Worm (Caenorhabditis elegans) whole organism, L3 larva: ENCODE measurements around the gene R193.6.

ENCODE experiments used
- ZK546.5 ChIP-seq: sonication (generic microtip); optimal IDR thresholded peaks from 2 replicates; lab custom pipeline; 2017; ENCODE audit warnings: missing biosample characterization, missing genetic modification characterization
- aly-2 ChIP-seq: fragments of 150-350 bp; optimal IDR thresholded peaks from 2 replicates; lab custom pipeline; 2014; ENCODE audit warnings: missing biosample characterization, missing genetic modification characterization
- ama-1 ChIP-seq: fragments of 150-350 bp; optimal IDR thresholded peaks from 2 replicates; lab custom pipeline; 2018
- ceh-16 ChIP-seq: sonication (generic microtip); optimal IDR thresholded peaks from 2 replicates; lab custom pipeline; 2017; ENCODE audit warnings: missing biosample characterization, missing genetic modification characterization
- ceh-28 ChIP-seq: fragments of 150-350 bp; optimal IDR thresholded peaks from 2 replicates; lab custom pipeline; 2014; ENCODE audit warnings: missing biosample characterization, missing genetic modification reagents, missing genetic modification characterization
- ceh-82 ChIP-seq: fragments of 150-350 bp; optimal IDR thresholded peaks from 2 replicates; lab custom pipeline; 2014; ENCODE audit warnings: missing biosample characterization, missing genetic modification characterization
- daf-12 ChIP-seq: fragments of 150-350 bp; optimal IDR thresholded peaks from 2 replicates; lab custom pipeline; 2014; ENCODE audit warnings: missing biosample characterization, missing genetic modification reagents, missing genetic modification characterization
- egl-5 ChIP-seq: fragments of 150-350 bp; optimal IDR thresholded peaks from 2 replicates; lab custom pipeline; 2017; ENCODE audit warnings: missing biosample characterization, missing genetic modification reagents, missing genetic modification characterization, inconsistent platforms
- elt-1 ChIP-seq: fragments of 150-350 bp; optimal IDR thresholded peaks from 2 replicates; lab custom pipeline; 2014; ENCODE audit warnings: missing biosample characterization, missing genetic modification characterization
- elt-2 ChIP-seq: sonication (generic microtip); optimal IDR thresholded peaks from 2 replicates; lab custom pipeline; 2016; ENCODE audit warnings: missing genetic modification reagents, mild to moderate bottlenecking, missing genetic modification characterization, missing compliant biosample characterization
- elt-3 ChIP-seq, 3 experiments: fragments of 150-350 bp in 1 of 3; sonication (generic microtip) in 2 of 3; optimal IDR thresholded peaks; 2 replicates in 2 of 3; 4 replicates in 1 of 3; lab custom pipeline; 2014 to 2017; ENCODE audit warnings: missing biosample characterization in 3 of 3, missing genetic modification characterization in 3 of 3
- eor-1 ChIP-seq, 2 experiments: fragments of 150-350 bp; optimal IDR thresholded peaks; 2 replicates each; lab custom pipeline; 2014 to 2018; ENCODE audit warnings: missing biosample characterization in 2 of 2, missing genetic modification characterization in 2 of 2
- hmg-11 ChIP-seq: sonication (generic microtip); optimal IDR thresholded peaks from 2 replicates; lab custom pipeline; 2016; ENCODE audit warnings: missing genetic modification characterization, missing compliant biosample characterization
- lin-15B ChIP-seq: fragments of 150-350 bp; optimal IDR thresholded peaks from 2 replicates; lab custom pipeline; 2014; ENCODE audit warnings: missing biosample characterization, missing genetic modification characterization
- lin-39 ChIP-seq: fragments of 150-350 bp; optimal IDR thresholded peaks from 2 replicates; lab custom pipeline; 2018; ENCODE audit warnings: missing biosample characterization, missing genetic modification reagents, missing genetic modification characterization
- lsy-12 ChIP-seq: sonication (generic microtip); optimal IDR thresholded peaks from 2 replicates; lab custom pipeline; 2016; ENCODE audit warnings: mild to moderate bottlenecking, missing genetic modification characterization, missing compliant biosample characterization
- mdl-1 ChIP-seq: fragments of 150-350 bp; optimal IDR thresholded peaks from 2 replicates; lab custom pipeline; 2014; ENCODE audit warnings: missing biosample characterization, missing genetic modification characterization
- nfya-1 ChIP-seq: sonication (generic microtip); optimal IDR thresholded peaks from 2 replicates; lab custom pipeline; 2017; ENCODE audit warnings: missing genetic modification characterization, mild to moderate bottlenecking, missing compliant biosample characterization, antibody characterized with exemption, moderate library complexity; ENCODE audit not compliant: insufficient read depth
- nhr-11 ChIP-seq: fragments of 150-350 bp; optimal IDR thresholded peaks from 2 replicates; lab custom pipeline; 2014; ENCODE audit warnings: missing biosample characterization, missing genetic modification characterization
- nhr-23 ChIP-seq: fragments of 150-350 bp; optimal IDR thresholded peaks from 2 replicates; lab custom pipeline; 2014; ENCODE audit warnings: missing biosample characterization, missing genetic modification reagents, missing genetic modification characterization
- nhr-237 ChIP-seq: fragments of 150-350 bp; optimal IDR thresholded peaks from 2 replicates; lab custom pipeline; 2014; ENCODE audit warnings: missing biosample characterization, missing genetic modification characterization
- nhr-25 ChIP-seq: sonication (generic microtip); optimal IDR thresholded peaks from 2 replicates; lab custom pipeline; 2017; ENCODE audit warnings: missing biosample characterization, missing genetic modification characterization
- nhr-28 ChIP-seq: fragments of 150-350 bp; optimal IDR thresholded peaks from 2 replicates; lab custom pipeline; 2014; ENCODE audit warnings: missing biosample characterization, missing genetic modification characterization
- nhr-67 ChIP-seq: fragments of 150-350 bp; optimal IDR thresholded peaks from 2 replicates; lab custom pipeline; 2014; ENCODE audit warnings: missing biosample characterization, missing genetic modification characterization
- pha-4 ChIP-seq: fragments of 150-350 bp; optimal IDR thresholded peaks from 2 replicates; lab custom pipeline; 2014; ENCODE audit warnings: missing biosample characterization, missing genetic modification reagents, missing genetic modification characterization
- pqm-1 ChIP-seq: fragments of 150-350 bp; optimal IDR thresholded peaks from 2 replicates; lab custom pipeline; 2017; ENCODE audit warnings: missing biosample characterization, missing genetic modification characterization, inconsistent platforms
- snpc-4 ChIP-seq: fragments of 150-350 bp; optimal IDR thresholded peaks from 2 replicates; lab custom pipeline; 2014; ENCODE audit warnings: missing biosample characterization, missing genetic modification characterization
- unc-39 ChIP-seq: sonication (generic microtip); optimal IDR thresholded peaks from 4 replicates; lab custom pipeline; 2017; ENCODE audit warnings: missing biosample characterization, missing genetic modification characterization
- unc-62 ChIP-seq: fragments of 150-350 bp; sonication (generic microtip); optimal IDR thresholded peaks from 4 replicates; lab custom pipeline; 2014; ENCODE audit warnings: missing biosample characterization, missing genetic modification reagents, missing genetic modification characterization
- ztf-11 ChIP-seq: fragments of 150-350 bp; optimal IDR thresholded peaks from 2 replicates; lab custom pipeline; 2014; ENCODE audit warnings: missing biosample characterization, missing genetic modification characterization

Gene R193.6

ce11 chrX:1115207-1115606 is 33.4 kb upstream of the R193.6 start:
- TF ChIP-seq elt-3 (tag; optimal IDR thresholded peaks at IDR 0.05; lab: Kevin White, UChicago) = no peak
- TF ChIP-seq ceh-82 (tag; lab: Kevin White, UChicago) = no peak

- TF ChIP-seq aly-2 (tag; lab: Kevin White, UChicago) (no peak), nhr-237 (no peak), nhr-67 (tag; lab: Kevin White, UChicago) (no peak), ztf-11 (tag; lab: Kevin White, UChicago) (no peak), nhr-25 (tag; lab: Kevin White, UChicago) (no peak), elt-2 (peak; percentile 48), mdl-1 (tag; lab: Kevin White, UChicago) (no peak), pqm-1 (tag; lab: Kevin White, UChicago) (peak; percentile 29), unc-39 (tag; lab: Kevin White, UChicago) (no peak), hmg-11 (tag; lab: Kevin White, UChicago) (no peak)
Observed at ce11 chrX:1117252-1117651, 31.3 kb upstream of the R193.6 start.

- TF ChIP-seq snpc-4 (tag; lab: Kevin White, UChicago) (no peak), ama-1 (lab: Kevin White, UChicago) (no peak), nhr-11 (tag; lab: Kevin White, UChicago) (no peak), unc-62 (GFP tag; lab: Kevin White, UChicago) (no peak), lin-15B (tag; lab: Kevin White, UChicago) (no peak), pqm-1 (tag; lab: Kevin White, UChicago) (no peak), nhr-23 (tag; lab: Kevin White, UChicago) (no peak), hmg-11 (tag; lab: Kevin White, UChicago) (no peak), nhr-28 (tag; lab: Kevin White, UChicago) (no peak), nhr-237 (no peak), pha-4 (no peak), nhr-67 (tag; lab: Kevin White, UChicago) (no peak), ceh-28 (no peak)
- TF ChIP-seq, all 47 proteins: peak for 0
Observed at ce11 chrX:1119305-1119704, 29.3 kb upstream of the R193.6 start, which contains the start of gene C05D9.7. C05D9.7 (minus strand) TSS chrX:1119405.

- TF ChIP-seq ZK546.5 = no peak
- TF ChIP-seq lin-39 (tag; lab: Kevin White, UChicago) = peak; percentile 29
- no peak for TF ChIP-seq nhr-28 (tag; lab: Kevin White, UChicago)
- peak; percentile 21 for TF ChIP-seq egl-5 (tag; lab: Kevin White, UChicago)
- no peak for TF ChIP-seq lin-15B (tag; lab: Kevin White, UChicago)
- peak; percentile 40 for TF ChIP-seq hmg-11 (tag; lab: Kevin White, UChicago)
- TF ChIP-seq nfya-1 = peak; percentile 55
Observed at ce11 chrX:1120326-1120725, 28.3 kb upstream of the R193.6 start.

ce11 chrX:1121575-1121974 is 27.0 kb upstream of the R193.6 start:
- no peak for TF ChIP-seq lsy-12 (tag; lab: Kevin White, UChicago)
- no peak for TF ChIP-seq nfya-1
- TF ChIP-seq daf-12 (tag; lab: Kevin White, UChicago) = no peak
- no peak for TF ChIP-seq ceh-82 (tag; lab: Kevin White, UChicago)
- TF ChIP-seq elt-3 (tag; optimal IDR thresholded peaks at IDR 0.05; lab: Kevin White, UChicago) = no peak
- TF ChIP-seq ceh-16 = no peak
- no peak for TF ChIP-seq unc-39 (tag; lab: Kevin White, UChicago)
- TF ChIP-seq lin-39 (tag; lab: Kevin White, UChicago) = no peak
- TF ChIP-seq aly-2 (tag; lab: Kevin White, UChicago) = no peak
- TF ChIP-seq pqm-1 (tag; lab: Kevin White, UChicago) = no peak

ce11 chrX:1122198-1122597 is 26.4 kb upstream of the R193.6 start:
- TF ChIP-seq lin-39 (tag; lab: Kevin White, UChicago) (peak; percentile 28), elt-1 (tag; lab: Kevin White, UChicago) (peak; percentile 87), unc-62 (GFP tag; lab: Kevin White, UChicago) (peak; percentile 18), nfya-1 (peak; percentile 61), eor-1 (tag; optimal IDR thresholded peaks at IDR 0.05; lab: Kevin White, UChicago) (no peak), egl-5 (tag; lab: Kevin White, UChicago) (peak; percentile 64), nhr-25 (tag; lab: Kevin White, UChicago) (peak; percentile 14), mdl-1 (tag; lab: Kevin White, UChicago) (no peak), ama-1 (lab: Kevin White, UChicago) (peak; percentile 7)
